Fruit fly (Drosophila melanogaster) whole organism, wandering third instar larva: ENCODE data around the gene BthD.
A peak's percentile ranks its signal among the peaks of the same experiment; 100 is the strongest.

Experiments
- Abd-B ChIP-seq: fragments of >200 bp; optimal IDR thresholded peaks from 2 replicates; lab custom pipeline; 2017; ENCODE audit warnings: missing biosample characterization, missing genetic modification characterization
- CG32264 ChIP-seq: fragments of 200-800 bp; sonication (Bioruptor generic); optimal IDR thresholded peaks from 2 replicates; lab custom pipeline; 2016; ENCODE audit warnings: missing biosample characterization, missing genetic modification characterization
- CG9705 ChIP-seq: fragments of 200-800 bp; sonication (Bioruptor generic); optimal IDR thresholded peaks from 2 replicates; lab custom pipeline; 2018; ENCODE audit warnings: missing biosample characterization, mild to moderate bottlenecking, missing genetic modification characterization
- CrebA ChIP-seq: fragments of 200-800 bp; sonication (Bioruptor generic); optimal IDR thresholded peaks from 2 replicates; lab custom pipeline; 2016; ENCODE audit warnings: missing biosample characterization, mild to moderate bottlenecking, missing genetic modification characterization, borderline replicate concordance
- Dfd ChIP-seq: fragments of >200 bp; optimal IDR thresholded peaks from 2 replicates; lab custom pipeline; 2017; ENCODE audit warnings: missing biosample characterization, missing genetic modification characterization
- Dif ChIP-seq: fragments of 200-275, 200-300 bp; sonication (Bioruptor generic); optimal IDR thresholded peaks from 2 replicates; lab custom pipeline; 2018; ENCODE audit warnings: missing biosample characterization, missing genetic modification characterization; ENCODE audit not compliant: partially characterized antibody
- GATAd ChIP-seq: sonication (Bioruptor generic); optimal IDR thresholded peaks from 2 replicates; lab custom pipeline; 2016; ENCODE audit warnings: missing biosample characterization, missing genetic modification characterization
- HLH106 ChIP-seq: fragments of 200-800 bp; optimal IDR thresholded peaks from 3 replicates; lab custom pipeline; 2019; ENCODE audit warnings: missing biosample characterization, mild to moderate bottlenecking, missing genetic modification characterization, moderate library complexity
- Hnf4 ChIP-seq: fragments of 200-800 bp; sonication (Bioruptor generic); optimal IDR thresholded peaks from 2 replicates; lab custom pipeline; 2016; ENCODE audit warnings: missing biosample characterization, mild to moderate bottlenecking, missing genetic modification characterization
- Hr78 ChIP-seq: fragments of >200 bp; optimal IDR thresholded peaks from 2 replicates; lab custom pipeline; 2017; ENCODE audit warnings: missing biosample characterization, missing genetic modification characterization
- Hr83 ChIP-seq: fragments of 200-300 bp; sonication (Bioruptor generic); optimal IDR thresholded peaks from 2 replicates; lab custom pipeline; 2016; ENCODE audit warnings: missing biosample characterization, mild to moderate bottlenecking, missing genetic modification characterization, moderate library complexity; ENCODE audit not compliant: poor library complexity, severe bottlenecking
- Jra ChIP-seq: sonication (Bioruptor generic); optimal IDR thresholded peaks from 2 replicates; lab custom pipeline; 2016; ENCODE audit warnings: missing biosample characterization, missing genetic modification characterization
- Mio ChIP-seq: sonication (Bioruptor generic); optimal IDR thresholded peaks from 2 replicates; lab custom pipeline; 2016; ENCODE audit warnings: missing biosample characterization, missing genetic modification characterization
- Myc ChIP-seq: fragments of >200 bp; optimal IDR thresholded peaks from 2 replicates; lab custom pipeline; 2017
- N ChIP-seq: fragments of >200 bp; optimal IDR thresholded peaks from 2 replicates; lab custom pipeline; 2018; ENCODE audit warnings: missing biosample characterization, missing external identifiers, missing genetic modification characterization
- OdsH ChIP-seq: fragments of 200-800 bp; sonication (Bioruptor generic); optimal IDR thresholded peaks from 2 replicates; lab custom pipeline; 2016; ENCODE audit warnings: missing biosample characterization, mild to moderate bottlenecking, missing genetic modification characterization
- Rel ChIP-seq, 2 experiments: fragments of 200-800 bp; sonication (Bioruptor generic) in 1 of 2; optimal IDR thresholded peaks; 2 replicates in 1 of 2; 3 replicates in 1 of 2; lab custom pipeline; 2016 to 2019; ENCODE audit warnings: mild to moderate bottlenecking in 2 of 2, missing biosample characterization in 2 of 2, missing genetic modification characterization in 2 of 2, moderate library complexity in 1 of 2
- Sp1 ChIP-seq: fragments of 200-800 bp; sonication (Bioruptor generic); optimal IDR thresholded peaks from 3 replicates; lab custom pipeline; 2019; ENCODE audit warnings: missing biosample characterization, mild to moderate bottlenecking, missing genetic modification characterization, moderate library complexity
- Vsx2 ChIP-seq: fragments of 200-300, 225-300 bp; sonication (Bioruptor generic); optimal IDR thresholded peaks from 2 replicates; lab custom pipeline; 2018; ENCODE audit warnings: missing biosample characterization, missing genetic modification characterization; ENCODE audit not compliant: partially characterized antibody
- br ChIP-seq: fragments of 200-800 bp; sonication (Bioruptor generic); optimal IDR thresholded peaks from 2 replicates; lab custom pipeline; 2016; ENCODE audit warnings: missing biosample characterization, missing genetic modification characterization
- brk ChIP-seq: fragments of 200-800 bp; sonication (Bioruptor generic); optimal IDR thresholded peaks from 2 replicates; lab custom pipeline; 2016; ENCODE audit warnings: missing biosample characterization, mild to moderate bottlenecking, missing genetic modification characterization
- dl ChIP-seq, 2 experiments: fragments of 175-275, 200-275 bp in 1 of 2; fragments of 200-275 bp in 1 of 2; sonication (Bioruptor generic); optimal IDR thresholded peaks; lab custom pipeline; 2018; ENCODE audit warnings: mild to moderate bottlenecking in 2 of 2, missing biosample characterization in 2 of 2, missing genetic modification characterization in 2 of 2, moderate library complexity in 2 of 2; ENCODE audit not compliant: partially characterized antibody in 2 of 2, insufficient read depth in 1 of 2
- dmrt93B ChIP-seq: fragments of 200-800 bp; sonication (Bioruptor generic); optimal IDR thresholded peaks from 2 replicates; lab custom pipeline; 2018; ENCODE audit warnings: missing biosample characterization, mild to moderate bottlenecking, missing genetic modification characterization
- dsf ChIP-seq: sonication (Bioruptor generic); optimal IDR thresholded peaks from 2 replicates; lab custom pipeline; 2016; ENCODE audit warnings: missing biosample characterization, missing genetic modification characterization, borderline replicate concordance
- ey ChIP-seq: fragments of 200-800 bp; sonication (Bioruptor generic); optimal IDR thresholded peaks from 2 replicates; lab custom pipeline; 2016; ENCODE audit warnings: missing biosample characterization, missing genetic modification characterization
- foxo ChIP-seq, 2 experiments: fragments of 200-800 bp; sonication (Bioruptor generic); optimal IDR thresholded peaks; 2 replicates in 1 of 2; 3 replicates in 1 of 2; lab custom pipeline; 2016 to 2017; ENCODE audit warnings: missing biosample characterization in 2 of 2, missing genetic modification characterization in 2 of 2
- fru ChIP-seq: fragments of 200-800 bp; sonication (Bioruptor generic); optimal IDR thresholded peaks from 3 replicates; lab custom pipeline; 2016; ENCODE audit warnings: missing biosample characterization, mild to moderate bottlenecking, missing genetic modification characterization
- h ChIP-seq: fragments of 200-800 bp; sonication (Bioruptor generic); optimal IDR thresholded peaks from 3 replicates; lab custom pipeline; 2016; ENCODE audit warnings: missing biosample characterization, mild to moderate bottlenecking, missing genetic modification characterization
- jim ChIP-seq: fragments of 175-275, 200-325 bp; sonication (Bioruptor generic); optimal IDR thresholded peaks from 2 replicates; lab custom pipeline; 2016; ENCODE audit warnings: missing biosample characterization, mild to moderate bottlenecking, missing genetic modification characterization
- lola ChIP-seq: fragments of >200 bp; optimal IDR thresholded peaks from 2 replicates; lab custom pipeline; 2017; ENCODE audit warnings: missing biosample characterization, missing genetic modification characterization
- pan ChIP-seq: fragments of >200 bp; optimal IDR thresholded peaks from 2 replicates; lab custom pipeline; 2017
- psq ChIP-seq: fragments of 200-800 bp; sonication (Bioruptor generic); optimal IDR thresholded peaks from 3 replicates; lab custom pipeline; 2017; ENCODE audit warnings: missing biosample characterization, mild to moderate bottlenecking, missing genetic modification characterization, moderate library complexity
- rgr ChIP-seq: fragments of 200-800 bp; sonication (Bioruptor generic); optimal IDR thresholded peaks from 3 replicates; lab custom pipeline; 2016; ENCODE audit warnings: missing biosample characterization, mild to moderate bottlenecking, missing genetic modification characterization
- sage ChIP-seq: fragments of 200-800 bp; sonication (Bioruptor generic); optimal IDR thresholded peaks from 2 replicates; lab custom pipeline; 2016; ENCODE audit warnings: missing biosample characterization, mild to moderate bottlenecking, missing genetic modification characterization
- sv ChIP-seq: fragments of 200-800 bp; sonication (Bioruptor generic); optimal IDR thresholded peaks from 3 replicates; lab custom pipeline; 2016; ENCODE audit warnings: missing biosample characterization, missing genetic modification characterization
- tai ChIP-seq: sonication (Bioruptor generic); optimal IDR thresholded peaks from 2 replicates; lab custom pipeline; 2016; ENCODE audit warnings: missing biosample characterization, missing genetic modification characterization
- usp ChIP-seq: fragments of >200 bp; optimal IDR thresholded peaks from 2 replicates; lab custom pipeline; 2017; ENCODE audit warnings: missing biosample characterization, missing genetic modification characterization
- woc ChIP-seq: sonication (Bioruptor generic); optimal IDR thresholded peaks from 2 replicates; lab custom pipeline; 2016; ENCODE audit warnings: missing biosample characterization, mild to moderate bottlenecking, missing genetic modification characterization

BthD gene

DNA sequence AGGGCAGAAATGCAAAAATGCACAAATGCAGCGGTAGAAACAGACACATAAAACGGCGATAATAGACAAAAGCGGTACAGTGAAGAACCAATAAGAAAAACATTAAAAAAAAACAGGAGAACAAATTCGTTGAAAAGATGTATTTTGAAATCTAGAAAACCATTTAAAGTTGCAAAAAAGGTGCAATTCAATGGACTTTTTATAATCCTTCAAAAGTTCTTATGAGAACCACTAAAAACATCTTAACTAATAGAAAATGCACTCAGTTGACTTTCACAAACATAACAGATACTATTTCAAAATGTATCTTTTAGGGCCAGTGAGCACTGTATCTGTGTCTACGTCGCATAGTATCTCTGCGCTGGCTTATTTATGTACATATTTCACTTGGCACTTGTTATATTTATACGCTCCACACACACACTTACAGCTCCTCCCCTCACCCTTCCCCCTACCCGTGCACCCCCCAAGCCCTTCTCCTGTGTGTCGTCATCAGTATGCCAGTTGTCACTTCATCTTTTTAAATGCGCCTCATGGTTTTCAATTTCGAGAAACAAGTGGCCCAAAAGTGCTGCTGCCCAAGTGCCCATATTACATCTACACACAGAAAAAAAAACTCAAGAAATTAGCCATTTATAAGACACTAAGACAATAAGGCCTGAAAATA is 46.3 kb upstream of the BthD start:
- no peak for TF ChIP-seq psq (GFP tag; lab: Kevin White, UChicago)
- no peak for TF ChIP-seq dl (GFP tag; optimal IDR thresholded peaks at IDR 0.05; lab: Kevin White, UChicago; ENCODE audit: insufficient read depth in 1 of 2, partially characterized antibody in 2 of 2)
- TF ChIP-seq pan (lab: Kevin White, UChicago) = no peak
- no peak for TF ChIP-seq Hnf4
- no peak for TF ChIP-seq h (GFP tag; lab: Kevin White, UChicago)
- no peak for TF ChIP-seq dmrt93B (GFP tag; lab: Kevin White, UChicago)
- TF ChIP-seq Dfd (GFP tag; lab: Kevin White, UChicago) = no peak
- TF ChIP-seq brk (GFP tag; lab: Kevin White, UChicago) = no peak
- TF ChIP-seq CG9705 (GFP tag; lab: Kevin White, UChicago) = no peak

DNA sequence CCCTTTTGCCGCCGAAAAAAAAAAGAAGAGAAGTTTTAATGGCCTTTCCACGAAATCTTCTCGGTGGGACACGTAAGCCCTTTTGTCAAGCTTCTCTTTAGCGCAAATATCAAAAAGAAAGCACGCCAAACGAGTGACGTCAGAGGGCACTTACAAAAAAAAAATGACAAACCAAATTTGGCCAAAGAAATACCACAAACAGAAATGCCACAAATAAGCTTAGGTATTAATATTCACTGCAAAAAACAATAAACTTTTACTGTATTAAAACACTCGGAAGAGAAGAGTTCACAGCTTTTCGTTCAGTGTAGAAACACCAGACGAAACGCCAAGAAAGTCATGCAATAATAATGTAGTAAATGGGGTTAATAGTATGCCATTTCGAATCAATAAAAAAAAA is 43.8 kb upstream of the BthD start:
- TF ChIP-seq CG32264 (GFP tag; lab: Kevin White, UChicago) (no peak), Hnf4 (peak; percentile 22), psq (GFP tag; lab: Kevin White, UChicago) (peak; percentile 25), Jra (GFP tag; lab: Kevin White, UChicago) (no peak), Sp1 (no peak), h (GFP tag; lab: Kevin White, UChicago) (peak; percentile 32), rgr (GFP tag; lab: Kevin White, UChicago) (peak; percentile 16), ey (peak; percentile 38), foxo (GFP tag; optimal IDR thresholded peaks at IDR 0.05; lab: Kevin White, UChicago) (peak in 1 of 2 experiments; percentile 52), fru (GFP tag; lab: Kevin White, UChicago) (peak; percentile 57), br (GFP tag; lab: Kevin White, UChicago) (peak; percentile 41)

DNA sequence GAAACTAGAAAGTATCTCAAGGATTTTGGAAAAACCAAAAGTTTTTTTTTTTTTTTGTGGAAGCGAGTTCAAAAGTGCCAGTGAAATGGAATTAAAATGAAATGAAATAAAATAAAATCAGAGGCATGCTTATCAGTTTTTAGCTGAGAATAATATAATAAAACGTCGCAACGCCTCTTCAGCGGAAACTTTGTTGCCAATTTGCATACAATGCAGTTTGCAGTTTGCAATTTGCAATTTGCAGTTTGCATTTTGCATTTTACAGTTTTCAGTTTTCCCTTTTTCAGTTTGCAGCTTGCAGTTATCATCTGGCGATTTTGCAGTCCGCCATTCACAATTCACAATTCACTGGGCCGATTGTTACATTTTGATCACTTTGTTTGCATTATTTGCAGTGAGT is 43.1 kb upstream of the BthD start:
- TF ChIP-seq sage (GFP tag; lab: Kevin White, UChicago) (no peak), sv (GFP tag; lab: Kevin White, UChicago) (no peak), CrebA (GFP tag; lab: Kevin White, UChicago) (no peak), Hr78 (GFP tag; lab: Kevin White, UChicago) (no peak), OdsH (GFP tag; lab: Kevin White, UChicago) (no peak), Dif (GFP tag; lab: Kevin White, UChicago) (no peak), Abd-B (GFP tag; lab: Kevin White, UChicago) (no peak), Vsx2 (no peak), Mio (GFP tag; lab: Kevin White, UChicago) (no peak), tai (GFP tag; lab: Kevin White, UChicago) (no peak), Sp1 (no peak), N (GFP tag; lab: Kevin White, UChicago) (no peak), psq (GFP tag; lab: Kevin White, UChicago) (no peak), HLH106 (tag; lab: Kevin White, UChicago) (no peak), CG32264 (GFP tag; lab: Kevin White, UChicago) (no peak), Myc (lab: Kevin White, UChicago) (no peak), woc (GFP tag; lab: Kevin White, UChicago) (no peak), rgr (GFP tag; lab: Kevin White, UChicago) (no peak)

dm6 chrX:13570255-13570654 is 41.7 kb upstream of the BthD start:
- TF ChIP-seq HLH106 (tag; lab: Kevin White, UChicago) (no peak), lola (GFP tag; lab: Kevin White, UChicago) (no peak), GATAd (GFP tag; lab: Kevin White, UChicago) (peak; percentile 36), Rel (GFP tag; optimal IDR thresholded peaks at IDR 0.05; lab: Kevin White, UChicago) (no peak), Rel (tag; optimal IDR thresholded peaks at IDR 0.05; lab: Kevin White, UChicago) (peak; percentile 58), CG32264 (GFP tag; lab: Kevin White, UChicago) (peak; percentile 34), Hr83 (peak; percentile 67), jim (GFP tag; lab: Kevin White, UChicago) (no peak), foxo (GFP tag; optimal IDR thresholded peaks at IDR 0.05; lab: Kevin White, UChicago) (peak in 1 of 2 experiments; percentile 48), Vsx2 (no peak), Sp1 (peak; percentile 5), OdsH (GFP tag; lab: Kevin White, UChicago) (peak; percentile 65), dsf (GFP tag; lab: Kevin White, UChicago) (no peak), pan (lab: Kevin White, UChicago) (no peak), tai (GFP tag; lab: Kevin White, UChicago) (peak; percentile 1), ey (peak; percentile 10), N (GFP tag; lab: Kevin White, UChicago) (no peak), Hr78 (GFP tag; lab: Kevin White, UChicago) (no peak), Jra (GFP tag; lab: Kevin White, UChicago) (peak; percentile 22), br (GFP tag; lab: Kevin White, UChicago) (peak; percentile 47), h (GFP tag; lab: Kevin White, UChicago) (peak; percentile 81), fru (GFP tag; lab: Kevin White, UChicago) (peak; percentile 48), dmrt93B (GFP tag; lab: Kevin White, UChicago) (no peak), sage (GFP tag; lab: Kevin White, UChicago) (peak; percentile 59), CrebA (GFP tag; lab: Kevin White, UChicago) (peak; percentile 40), CG9705 (GFP tag; lab: Kevin White, UChicago) (no peak), brk (GFP tag; lab: Kevin White, UChicago) (peak; percentile 67), usp (GFP tag; lab: Kevin White, UChicago) (no peak), Mio (GFP tag; lab: Kevin White, UChicago) (no peak), woc (GFP tag; lab: Kevin White, UChicago) (no peak), Dfd (GFP tag; lab: Kevin White, UChicago) (no peak), dl (GFP tag; optimal IDR thresholded peaks at IDR 0.05; lab: Kevin White, UChicago; ENCODE audit: insufficient read depth in 1 of 2, partially characterized antibody in 2 of 2) (no peak)
